Fruit fly (Drosophila melanogaster) whole organism, prepupa: ENCODE data around the gene CG14717.

Experiments used
- Blimp-1 ChIP-seq: fragments of 200-800 bp; sonication (Bioruptor generic); optimal IDR thresholded peaks from 3 replicates; lab custom pipeline; 2017; ENCODE audit warnings: missing biosample characterization, missing genetic modification characterization, mild to moderate bottlenecking, moderate library complexity, missing genetic modification reagents
- CG10631 ChIP-seq: fragments of 200-800 bp; sonication (Bioruptor generic); optimal IDR thresholded peaks from 2 replicates; lab custom pipeline; 2016; ENCODE audit warnings: missing biosample characterization, missing genetic modification characterization
- CG10669 ChIP-seq: fragments of 200-800 bp; sonication (Bioruptor generic); optimal IDR thresholded peaks from 3 replicates; lab custom pipeline; 2018; ENCODE audit warnings: missing biosample characterization, mild to moderate bottlenecking, missing genetic modification characterization, moderate library complexity
- CG11294 ChIP-seq: fragments of 200-800 bp; sonication (Bioruptor generic); IDR thresholded peaks from 2 replicates; pipeline ENCODE4 v1.3.6; 2022; ENCODE audit warnings: missing biosample characterization, missing genetic modification characterization
- CG11902 ChIP-seq: fragments of 200-800 bp; sonication (Bioruptor generic); optimal IDR thresholded peaks from 3 replicates; lab custom pipeline; 2016; ENCODE audit warnings: missing biosample characterization, missing genetic modification characterization
- CG15336 ChIP-seq: fragments of 200-800 bp; sonication (Bioruptor generic); IDR thresholded peaks from 2 replicates; pipeline ENCODE4 v1.3.6; 2022; ENCODE audit warnings: missing biosample characterization, missing genetic modification characterization
- CG1621 ChIP-seq: fragments of 200-800 bp; sonication (Bioruptor generic); optimal IDR thresholded peaks from 3 replicates; lab custom pipeline; 2018; ENCODE audit warnings: missing biosample characterization, mild to moderate bottlenecking, missing genetic modification characterization
- CG16779 ChIP-seq: fragments of 200-800 bp; sonication (Bioruptor generic); optimal IDR thresholded peaks from 3 replicates; lab custom pipeline; 2017; ENCODE audit warnings: missing biosample characterization, mild to moderate bottlenecking, missing genetic modification characterization
- CG3032 ChIP-seq: fragments of 200-800 bp; optimal IDR thresholded peaks from 2 replicates; lab custom pipeline; 2019; ENCODE audit warnings: missing biosample characterization, mild to moderate bottlenecking, missing genetic modification characterization, moderate library complexity
- CG34406 ChIP-seq: fragments of 200-800 bp; sonication (Bioruptor generic); optimal IDR thresholded peaks from 3 replicates; lab custom pipeline; 2016; ENCODE audit warnings: missing biosample characterization, missing genetic modification characterization
- CG6163 ChIP-seq: fragments of 200-800 bp; sonication (Bioruptor generic); IDR thresholded peaks from 3 replicates; pipeline ENCODE4 v1.3.6; 2022; ENCODE audit warnings: missing biosample characterization, missing genetic modification characterization
- CG6276 ChIP-seq: fragments of 200-800 bp; sonication (Bioruptor generic); optimal IDR thresholded peaks from 2 replicates; lab custom pipeline; 2017; ENCODE audit warnings: missing biosample characterization, mild to moderate bottlenecking, missing genetic modification characterization
- CG6792 ChIP-seq: fragments of 200-800 bp; sonication (Bioruptor generic); optimal IDR thresholded peaks from 3 replicates; lab custom pipeline; 2016; ENCODE audit warnings: missing biosample characterization, missing genetic modification characterization
- CG6808 ChIP-seq: fragments of 200-800 bp; sonication (Bioruptor generic); optimal IDR thresholded peaks from 3 replicates; lab custom pipeline; 2017; ENCODE audit warnings: missing biosample characterization, missing genetic modification characterization, mild to moderate bottlenecking, moderate library complexity, missing genetic modification reagents
- CG6854 ChIP-seq: fragments of 200-800 bp; sonication (Bioruptor generic); optimal IDR thresholded peaks from 2 replicates; lab custom pipeline; 2017; ENCODE audit warnings: missing biosample characterization, mild to moderate bottlenecking, missing genetic modification characterization
- CG7368 ChIP-seq: fragments of 200-800 bp; sonication (Bioruptor generic); optimal IDR thresholded peaks from 3 replicates; lab custom pipeline; 2016; ENCODE audit warnings: missing biosample characterization, missing genetic modification characterization
- CG8319 ChIP-seq: fragments of 200-800 bp; sonication (Bioruptor generic); optimal IDR thresholded peaks from 3 replicates; lab custom pipeline; 2016; ENCODE audit warnings: missing biosample characterization, missing genetic modification characterization
- CG8632 ChIP-seq: fragments of 200-800 bp; sonication (Bioruptor generic); optimal IDR thresholded peaks from 3 replicates; lab custom pipeline; 2016; ENCODE audit warnings: missing biosample characterization, missing genetic modification characterization
- CG9139 ChIP-seq: fragments of 200-800 bp; sonication (Bioruptor generic); optimal IDR thresholded peaks from 3 replicates; lab custom pipeline; 2017; ENCODE audit warnings: missing biosample characterization, mild to moderate bottlenecking, missing genetic modification characterization
- Eip78C ChIP-seq: fragments of 200-800 bp; sonication (Bioruptor generic); peaks from one replicate; lab custom pipeline; 2016; ENCODE audit warnings: missing biosample characterization, missing genetic modification characterization
- Eip93F ChIP-seq: fragments of 200-800 bp; sonication (Bioruptor generic); optimal IDR thresholded peaks from 2 replicates; lab custom pipeline; 2016; ENCODE audit warnings: missing biosample characterization, mild to moderate bottlenecking, missing genetic modification characterization
- Ets21C ChIP-seq: fragments of 200-800 bp; sonication (Bioruptor generic); optimal IDR thresholded peaks from 3 replicates; lab custom pipeline; 2016; ENCODE audit warnings: missing biosample characterization, missing genetic modification characterization
- Ets96B ChIP-seq: fragments of 200-800 bp; optimal IDR thresholded peaks from 2 replicates; lab custom pipeline; 2019; ENCODE audit warnings: missing biosample characterization, mild to moderate bottlenecking, missing genetic modification characterization, moderate library complexity
- Gug ChIP-seq: fragments of 200-800 bp; sonication (Bioruptor generic); IDR thresholded peaks from 2 replicates; pipeline ENCODE4 v1.3.6; 2022; ENCODE audit warnings: missing biosample characterization, missing genetic modification characterization
- Hr38 ChIP-seq: sonication (Bioruptor generic); optimal IDR thresholded peaks from 2 replicates; lab custom pipeline; 2016; ENCODE audit warnings: missing biosample characterization, missing genetic modification characterization
- Hr39 ChIP-seq: fragments of 200-800 bp; sonication (Bioruptor generic); optimal IDR thresholded peaks from 2 replicates; lab custom pipeline; 2016; ENCODE audit warnings: missing biosample characterization, missing genetic modification characterization
- Hr4 ChIP-seq: fragments of 200-800 bp; sonication (Bioruptor generic); optimal IDR thresholded peaks from 3 replicates; lab custom pipeline; 2016; ENCODE audit warnings: missing biosample characterization, missing genetic modification characterization
- Lpt ChIP-seq: fragments of 200-800 bp; sonication (Bioruptor generic); optimal IDR thresholded peaks from 3 replicates; lab custom pipeline; 2016; ENCODE audit warnings: missing biosample characterization, missing genetic modification characterization
- Met ChIP-seq: fragments of 200-800 bp; sonication (Bioruptor generic); optimal IDR thresholded peaks from 3 replicates; lab custom pipeline; 2016; ENCODE audit warnings: missing biosample characterization, missing genetic modification characterization
- Smox ChIP-seq: fragments of 200-800 bp; sonication (Bioruptor generic); optimal IDR thresholded peaks from 3 replicates; lab custom pipeline; 2016; ENCODE audit warnings: missing biosample characterization, missing genetic modification characterization
- Sox102F ChIP-seq: fragments of 200-800 bp; sonication (Bioruptor generic); optimal IDR thresholded peaks from 2 replicates; lab custom pipeline; 2016; ENCODE audit warnings: missing biosample characterization, mild to moderate bottlenecking, missing genetic modification characterization
- Sox15 ChIP-seq: fragments of 200-800 bp; sonication (Bioruptor generic); optimal IDR thresholded peaks from 3 replicates; lab custom pipeline; 2016; ENCODE audit warnings: missing biosample characterization, missing genetic modification characterization
- achi ChIP-seq: fragments of 200-800 bp; sonication (Bioruptor generic); optimal IDR thresholded peaks from 3 replicates; lab custom pipeline; 2016; ENCODE audit warnings: missing biosample characterization, missing genetic modification characterization
- dac ChIP-seq: fragments of 200-800 bp; sonication (Bioruptor generic); optimal IDR thresholded peaks from 2 replicates; lab custom pipeline; 2017; ENCODE audit warnings: missing biosample characterization, mild to moderate bottlenecking, missing genetic modification characterization
- eg ChIP-seq: fragments of 200-800 bp; sonication (Bioruptor generic); IDR thresholded peaks from 3 replicates; pipeline ENCODE4 v1.3.6; 2022; ENCODE audit warnings: missing biosample characterization, missing genetic modification characterization
- esn ChIP-seq: fragments of 200-800 bp; sonication (Bioruptor generic); optimal IDR thresholded peaks from 2 replicates; lab custom pipeline; 2016; ENCODE audit warnings: missing biosample characterization, mild to moderate bottlenecking, missing genetic modification characterization, moderate library complexity
- fd59A ChIP-seq: fragments of 200-800 bp; sonication (Bioruptor generic); optimal IDR thresholded peaks from 2 replicates; lab custom pipeline; 2017; ENCODE audit warnings: missing biosample characterization, mild to moderate bottlenecking, missing genetic modification characterization, missing genetic modification reagents
- fd85E ChIP-seq: fragments of 200-800 bp; sonication (Bioruptor generic); optimal IDR thresholded peaks from 3 replicates; lab custom pipeline; 2016; ENCODE audit warnings: missing biosample characterization, missing genetic modification characterization
- fkh ChIP-seq: fragments of 200-800 bp; sonication (Bioruptor generic); optimal IDR thresholded peaks from 3 replicates; lab custom pipeline; 2017; ENCODE audit warnings: missing biosample characterization, mild to moderate bottlenecking, missing genetic modification characterization, moderate library complexity
- pdm3 ChIP-seq: fragments of 200-800 bp; sonication (Bioruptor generic); optimal IDR thresholded peaks from 3 replicates; lab custom pipeline; 2016; ENCODE audit warnings: missing biosample characterization, missing genetic modification characterization
- salr ChIP-seq, 2 experiments: fragments of 200-800 bp; sonication (Bioruptor generic); optimal IDR thresholded peaks; 3 replicates each; lab custom pipeline; 2016 to 2018; ENCODE audit warnings: missing biosample characterization in 2 of 2, missing genetic modification characterization in 2 of 2, mild to moderate bottlenecking in 1 of 2
- spab ChIP-seq: fragments of 200-800 bp; sonication (Bioruptor generic); optimal IDR thresholded peaks from 2 replicates; lab custom pipeline; 2017; ENCODE audit warnings: missing biosample characterization, mild to moderate bottlenecking, missing genetic modification characterization, missing genetic modification reagents
- ss ChIP-seq, 2 experiments: fragments of 200-800 bp; sonication (Bioruptor generic); optimal IDR thresholded peaks; 2 replicates in 1 of 2; 3 replicates in 1 of 2; lab custom pipeline; 2017 to 2018; ENCODE audit warnings: mild to moderate bottlenecking in 2 of 2, missing biosample characterization in 2 of 2, missing genetic modification characterization in 2 of 2, moderate library complexity in 1 of 2
- svp ChIP-seq: fragments of 200-800 bp; sonication (Bioruptor generic); peaks from one replicate; lab custom pipeline; 2016; ENCODE audit warnings: missing biosample characterization, missing genetic modification characterization
- vri ChIP-seq: fragments of 200-800 bp; sonication (Bioruptor generic); optimal IDR thresholded peaks from 3 replicates; lab custom pipeline; 2016; ENCODE audit warnings: missing biosample characterization, mild to moderate bottlenecking, missing genetic modification characterization

CG14717 gene

dm6 chr3R:11650105-11651039 is 45.9 kb upstream of the CG14717 start, which contains the start of the genes Csk and Elp1 (continued):
- TF ChIP-seq Ets96B (peak; percentile 36), fd85E (no peak), fkh (GFP tag; lab: Kevin White, UChicago) (peak; percentile 75), CG9139 (GFP tag; lab: Kevin White, UChicago) (no peak), esn (GFP tag; lab: Kevin White, UChicago) (peak; percentile 66), Blimp-1 (GFP tag; lab: Kevin White, UChicago) (no peak), Smox (peak; percentile 29), CG10631 (peak; percentile 48), eg (peak; percentile 37; the same call in 1 of the 3 replicates), CG6808 (GFP tag; lab: Kevin White, UChicago) (peak; percentile 6), CG16779 (no peak), CG8632 (no peak), ss (GFP tag; optimal IDR thresholded peaks at IDR 0.05; lab: Kevin White, UChicago) (peak in 1 of 2 experiments; percentile 12), CG15336 (GFP tag; lab: Robert Waterston, UW) (no peak), Hr4 (GFP tag; lab: Kevin White, UChicago) (peak; percentile 45), CG1621 (tag; lab: Kevin White, UChicago) (no peak), Hr39 (GFP tag; lab: Kevin White, UChicago) (peak; percentile 41)
- TF ChIP-seq, all 60 proteins: peak for 40

- TF ChIP-seq Hr39 (GFP tag; lab: Kevin White, UChicago): peak; percentile 86
- TF ChIP-seq CG3032 (tag; lab: Kevin White, UChicago): peak; percentile 88
- TF ChIP-seq CG6792 (GFP tag; lab: Kevin White, UChicago): peak; percentile 95
- peak; percentile 99 for TF ChIP-seq CG15336 (GFP tag; lab: Robert Waterston, UW)
- TF ChIP-seq CG6163 (GFP tag; lab: Robert Waterston, UW): peak; percentile 99
- peak; percentile 93 for TF ChIP-seq CG10669 (GFP tag; lab: Kevin White, UChicago)
- peak; percentile 90 for TF ChIP-seq spab (GFP tag; lab: Kevin White, UChicago)
- no peak for TF ChIP-seq Hr38 (GFP tag; lab: Kevin White, UChicago)
- TF ChIP-seq Gug (GFP tag; lab: Robert Waterston, UW): peak; percentile 92
- TF ChIP-seq CG6276 (GFP tag; lab: Kevin White, UChicago): peak; percentile 95
- TF ChIP-seq CG34406: peak; percentile 96
- peak; percentile 80 for TF ChIP-seq Sox15 (GFP tag; lab: Kevin White, UChicago)
- TF ChIP-seq eg: peak; percentile 98
- TF ChIP-seq CG10631: peak; percentile 97
- peak; percentile 99 for TF ChIP-seq Eip78C (GFP tag; lab: Kevin White, UChicago)
- peak; percentile 80 for TF ChIP-seq fd85E
- peak; percentile 96 for TF ChIP-seq esn (GFP tag; lab: Kevin White, UChicago)
- peak; percentile 96 for TF ChIP-seq svp (GFP tag; lab: Kevin White, UChicago)
- peak; percentile 90 for TF ChIP-seq CG11294 (GFP tag; lab: Robert Waterston, UW)
- peak; percentile 82 for TF ChIP-seq CG6854
- TF ChIP-seq Met: peak; percentile 94
- TF ChIP-seq CG1621 (tag; lab: Kevin White, UChicago): peak; percentile 86
- peak; percentile 86 for TF ChIP-seq fkh (GFP tag; lab: Kevin White, UChicago)
- TF ChIP-seq CG11902: peak; percentile 81
- peak; percentile 81 to 85 for TF ChIP-seq ss (GFP tag; optimal IDR thresholded peaks at IDR 0.05; lab: Kevin White, UChicago)
- TF ChIP-seq vri (GFP tag; lab: Kevin White, UChicago): peak; percentile 93
- peak; percentile 96 for TF ChIP-seq Sox102F
- peak; percentile 85 for TF ChIP-seq CG8319 (GFP tag; lab: Kevin White, UChicago)
- peak; percentile 98 for TF ChIP-seq Lpt (GFP tag; lab: Kevin White, UChicago)
- TF ChIP-seq salr (GFP tag; optimal IDR thresholded peaks at IDR 0.05; lab: Kevin White, UChicago): peak; percentile 85 to 95
- TF ChIP-seq Hr4 (GFP tag; lab: Kevin White, UChicago): peak; percentile 97
- TF ChIP-seq fd59A (GFP tag; lab: Kevin White, UChicago): peak; percentile 83
- peak; percentile 95 for TF ChIP-seq pdm3 (GFP tag; lab: Kevin White, UChicago)
- peak; percentile 95 for TF ChIP-seq CG7368 (GFP tag; lab: Kevin White, UChicago)
- TF ChIP-seq dac (GFP tag; lab: Kevin White, UChicago): peak; percentile 97
- TF ChIP-seq CG8632: peak; percentile 93
- TF ChIP-seq Eip93F (GFP tag; lab: Kevin White, UChicago): peak; percentile 91
- TF ChIP-seq Ets96B: peak; percentile 94
- TF ChIP-seq achi: peak; percentile 97
- TF ChIP-seq Blimp-1 (GFP tag; lab: Kevin White, UChicago): peak; percentile 96
- peak; percentile 87 for TF ChIP-seq Ets21C (GFP tag; lab: Kevin White, UChicago)
Measured at dm6 chr3R:11655873-11656374, 40.4 kb upstream of the CG14717 start, which contains the start of gene CG42327. Gene CG42327, plus strand, starts transcription at chr3R:11656149.
